Worm (Caenorhabditis elegans): ENCODE data around the gene H23N18.5.

H23N18.5 gene

ce11 chrV:4912313-4912712 is at the start of gene H23N18.5:
TSS of gene H23N18.5 (minus strand) at chrV:4912381.
- no peak for TF ChIP-seq dao-5 (tag; optimal IDR thresholded peaks at IDR 0.05)
- TF ChIP-seq W03F9.2 (tag; optimal IDR thresholded peaks at IDR 0.05) = no peak
- no peak for TF ChIP-seq him-1 (tag; optimal IDR thresholded peaks at IDR 0.05)

DNA sequence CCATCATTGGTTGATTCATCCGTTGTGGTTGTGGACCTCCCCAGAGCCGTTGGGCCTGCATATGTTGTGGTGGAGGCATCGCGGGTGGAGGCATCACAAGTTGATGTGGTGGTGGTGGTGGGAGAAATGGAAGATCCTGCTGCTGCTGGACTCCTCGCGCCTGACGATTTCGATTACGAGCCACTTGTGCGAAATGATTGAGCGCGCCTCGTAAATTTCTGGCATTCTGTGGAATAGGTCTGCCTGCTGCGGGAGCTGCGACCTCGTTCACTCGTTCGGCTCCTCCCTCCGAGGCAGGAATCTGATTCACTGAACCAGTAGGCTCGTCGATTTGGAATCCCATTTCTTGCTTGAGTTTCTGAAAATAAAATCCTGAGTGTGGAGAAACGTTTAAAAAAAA is 48.5 kb upstream of the H23N18.5 start:
- no peak for TF ChIP-seq dao-5 (tag; optimal IDR thresholded peaks at IDR 0.05)
- TF ChIP-seq W03F9.2 (tag; optimal IDR thresholded peaks at IDR 0.05) = no peak
- TF ChIP-seq him-1 (tag; optimal IDR thresholded peaks at IDR 0.05) = no peak

DNA sequence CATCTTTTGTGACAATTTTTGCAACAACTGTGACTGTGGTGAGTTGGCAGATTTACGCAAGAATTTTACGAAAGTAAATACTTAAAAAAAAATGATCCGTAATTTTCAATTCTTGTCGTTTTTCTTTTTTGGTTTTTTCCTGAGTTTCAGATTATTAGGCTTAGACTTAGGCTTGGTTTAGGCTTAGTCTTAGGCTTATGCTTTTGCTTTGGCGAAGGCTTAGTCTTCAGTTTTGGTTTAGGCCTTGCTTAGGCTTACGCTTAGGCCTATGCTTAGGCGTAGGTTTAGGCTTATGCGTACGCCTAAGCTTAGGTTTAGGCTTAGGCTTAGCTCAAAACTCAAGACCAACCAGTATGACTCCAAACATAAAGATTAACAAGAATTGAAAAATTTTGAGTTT is 45.4 kb upstream of the H23N18.5 start:
- TF ChIP-seq dao-5 (tag; optimal IDR thresholded peaks at IDR 0.05) (no peak), W03F9.2 (tag; optimal IDR thresholded peaks at IDR 0.05) (no peak), him-1 (tag; optimal IDR thresholded peaks at IDR 0.05) (no peak)

ce11 chrV:4956529-4956928 is 44.3 kb upstream of the H23N18.5 start, which contains the start of gene str-208:
TSS of gene str-208 (plus strand) at chrV:4956829.
- TF ChIP-seq dao-5 (tag; optimal IDR thresholded peaks at IDR 0.05) (no peak), W03F9.2 (tag; optimal IDR thresholded peaks at IDR 0.05) (no peak), him-1 (tag; optimal IDR thresholded peaks at IDR 0.05) (no peak)

ce11 chrV:4951434-4951833 is 39.3 kb upstream of the H23N18.5 start, which contains the start of gene str-207:
TSS of gene str-207 (plus strand) at chrV:4951734.
- no peak for TF ChIP-seq dao-5 (tag; optimal IDR thresholded peaks at IDR 0.05)
- TF ChIP-seq him-1 (tag; optimal IDR thresholded peaks at IDR 0.05) = no peak
- TF ChIP-seq W03F9.2 (tag; optimal IDR thresholded peaks at IDR 0.05) = no peak

DNA sequence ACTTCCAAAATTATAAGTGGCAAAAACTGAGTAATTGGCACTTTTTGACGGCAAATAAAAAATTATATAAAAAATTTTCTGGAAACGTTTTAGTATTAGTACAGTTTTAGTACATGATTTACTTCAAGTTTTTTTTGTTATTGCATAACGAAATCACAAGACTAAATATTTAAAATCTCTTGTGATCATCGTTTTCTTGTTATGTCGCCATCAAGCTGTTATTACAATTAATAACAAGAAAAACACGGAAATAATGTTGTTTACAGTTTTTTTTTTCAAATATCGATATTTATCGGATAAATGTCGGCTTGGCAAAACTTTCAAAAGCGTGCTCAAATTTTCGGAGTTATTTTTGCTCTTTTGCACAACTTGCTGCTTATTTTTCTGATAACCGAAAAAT is 36.5 kb upstream of the H23N18.5 start, which contains the start of gene str-209:
Gene str-209, plus strand, starts transcription at position 301 of the 400 bp plus-strand sequence.
- no peak for TF ChIP-seq him-1 (tag; optimal IDR thresholded peaks at IDR 0.05)
- TF ChIP-seq W03F9.2 (tag; optimal IDR thresholded peaks at IDR 0.05) = no peak
- no peak for TF ChIP-seq dao-5 (tag; optimal IDR thresholded peaks at IDR 0.05)

ce11 chrV:4944219-4944618 is 32.0 kb upstream of the H23N18.5 start, which contains the start of gene str-211:
TSS of gene str-211 (minus strand) at chrV:4944319.
- TF ChIP-seq W03F9.2 (tag; optimal IDR thresholded peaks at IDR 0.05) (no peak), dao-5 (tag; optimal IDR thresholded peaks at IDR 0.05) (no peak)

DNA sequence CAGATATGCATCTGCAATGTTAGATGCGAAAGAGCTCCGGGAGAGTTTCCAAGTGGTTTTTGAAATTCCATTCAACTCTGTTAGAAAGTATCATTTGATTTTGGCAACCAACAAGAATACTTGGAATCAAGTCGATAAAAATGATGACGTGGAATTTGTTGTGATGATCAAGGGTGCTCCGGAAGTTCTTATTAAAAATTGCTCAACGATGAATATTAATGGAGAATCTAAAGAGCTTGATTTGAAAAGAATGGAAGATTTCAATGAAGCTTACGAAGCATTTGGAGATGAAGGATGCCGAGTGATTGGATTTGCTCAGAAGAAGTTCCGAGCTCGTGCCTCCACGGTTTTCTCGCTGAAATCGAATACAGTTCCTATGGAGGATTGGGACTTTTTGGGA is 25.2 kb upstream of the H23N18.5 start:
- TF ChIP-seq W03F9.2 (tag; optimal IDR thresholded peaks at IDR 0.05) (no peak), dao-5 (tag; optimal IDR thresholded peaks at IDR 0.05) (no peak), him-1 (tag; optimal IDR thresholded peaks at IDR 0.05) (no peak)

- TF ChIP-seq him-1 (tag; optimal IDR thresholded peaks at IDR 0.05) (no peak), dao-5 (tag; optimal IDR thresholded peaks at IDR 0.05) (no peak), W03F9.2 (tag; optimal IDR thresholded peaks at IDR 0.05) (no peak)
Measured at ce11 chrV:4935096-4935495, 22.9 kb upstream of the H23N18.5 start.

- TF ChIP-seq W03F9.2 (tag; optimal IDR thresholded peaks at IDR 0.05) (no peak), him-1 (tag; optimal IDR thresholded peaks at IDR 0.05) (no peak), dao-5 (tag; optimal IDR thresholded peaks at IDR 0.05) (no peak)
Measured at ce11 chrV:4934406-4934805, 22.2 kb upstream of the H23N18.5 start, which contains the start of gene catp-2. TSS of gene catp-2 (plus strand) at chrV:4934706.

DNA sequence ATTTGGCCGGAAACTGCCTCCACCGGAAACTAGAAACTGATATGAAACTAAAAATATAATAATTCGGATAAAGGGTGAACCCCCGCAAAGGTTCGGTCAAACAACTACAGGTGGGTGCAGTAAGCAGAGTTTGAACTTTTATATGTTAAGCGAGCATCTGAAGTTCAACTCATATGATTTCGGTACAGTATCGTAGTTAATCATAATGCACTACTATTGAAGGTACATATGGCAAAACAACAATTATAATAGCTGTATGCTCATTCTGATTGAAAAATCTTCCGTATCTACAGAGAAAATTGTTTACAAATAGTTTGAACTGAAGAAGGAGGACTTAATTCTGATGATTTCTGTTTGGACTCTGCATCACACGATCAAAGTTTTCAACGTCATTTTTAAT is 21.1 kb upstream of the H23N18.5 start:
- TF ChIP-seq dao-5 (tag; optimal IDR thresholded peaks at IDR 0.05) = no peak
- no peak for TF ChIP-seq W03F9.2 (tag; optimal IDR thresholded peaks at IDR 0.05)
- TF ChIP-seq him-1 (tag; optimal IDR thresholded peaks at IDR 0.05) = no peak

ce11 chrV:4932814-4933213 is 20.6 kb upstream of the H23N18.5 start, which contains the start of gene C02E7.10:
TSS of gene C02E7.10 (minus strand) at chrV:4933045.
- TF ChIP-seq dao-5 (tag; optimal IDR thresholded peaks at IDR 0.05) = no peak
- no peak for TF ChIP-seq him-1 (tag; optimal IDR thresholded peaks at IDR 0.05)
- TF ChIP-seq W03F9.2 (tag; optimal IDR thresholded peaks at IDR 0.05) = no peak

DNA sequence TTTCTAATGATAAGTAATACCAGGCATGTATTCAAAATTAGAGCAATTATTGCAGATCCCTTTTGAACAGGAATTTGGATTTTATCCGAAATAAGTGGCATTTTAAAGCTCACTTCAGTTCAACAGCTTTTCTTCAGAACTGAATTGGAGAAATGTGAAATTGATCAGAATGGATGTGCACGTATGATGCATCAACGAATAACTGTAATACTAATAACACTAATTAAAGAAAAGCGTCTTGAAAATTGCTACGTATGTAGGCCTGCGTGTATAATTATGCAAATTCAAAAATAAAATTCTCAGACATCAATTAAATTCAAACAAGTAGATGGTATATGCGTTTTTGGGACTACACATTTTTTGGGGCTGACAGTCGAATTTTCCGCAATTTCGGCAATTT is 17.7 kb upstream of the H23N18.5 start, which contains the start of gene str-205:
Gene str-205, minus strand, starts transcription at position 101 of the 400 bp plus-strand sequence.
- TF ChIP-seq dao-5 (tag; optimal IDR thresholded peaks at IDR 0.05) = no peak
- TF ChIP-seq him-1 (tag; optimal IDR thresholded peaks at IDR 0.05) = no peak
- TF ChIP-seq W03F9.2 (tag; optimal IDR thresholded peaks at IDR 0.05) = no peak

ce11 chrV:4926371-4926770 is 14.2 kb upstream of the H23N18.5 start, which contains the start of gene srh-21:
TSS of gene srh-21 (plus strand) at chrV:4926671.
- TF ChIP-seq dao-5 (tag; optimal IDR thresholded peaks at IDR 0.05) (no peak), him-1 (tag; optimal IDR thresholded peaks at IDR 0.05) (no peak), W03F9.2 (tag; optimal IDR thresholded peaks at IDR 0.05) (no peak)

DNA sequence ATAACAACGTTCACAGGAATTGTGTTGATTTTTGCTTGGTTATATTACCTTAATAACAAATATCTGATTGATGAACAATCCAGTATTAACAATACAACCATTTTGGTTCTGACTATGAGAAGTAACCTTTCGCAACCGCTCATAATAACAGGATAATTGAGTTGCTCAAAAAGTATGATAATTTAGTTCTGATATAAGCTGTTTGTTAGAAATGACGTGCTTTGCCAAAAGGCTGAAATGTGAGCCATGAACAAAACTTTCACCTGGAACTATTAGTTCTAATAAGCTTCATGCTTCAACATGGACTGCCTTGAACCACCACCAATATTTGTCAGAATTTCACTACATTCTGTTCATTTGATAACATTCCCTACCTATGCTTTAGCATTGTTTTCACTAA is 12.4 kb upstream of the H23N18.5 start, which contains the start of gene srh-20:
Gene srh-20, plus strand, starts transcription at position 301 of the 400 bp plus-strand sequence.
- TF ChIP-seq W03F9.2 (tag; optimal IDR thresholded peaks at IDR 0.05) (no peak), him-1 (tag; optimal IDR thresholded peaks at IDR 0.05) (no peak), dao-5 (tag; optimal IDR thresholded peaks at IDR 0.05) (no peak)

Data from whole organism, L4/young adult.